Worm (Caenorhabditis elegans) whole organism, L4/young adult: Measurements from ENCODE around the gene pept-1.

Experiments used
- W03F9.2 ChIP-seq: fragments of 150-350 bp; optimal IDR thresholded peaks from 2 replicates; lab custom pipeline; 2014; ENCODE audit warnings: missing biosample characterization, missing genetic modification characterization
- dao-5 ChIP-seq: sonication (generic microtip); optimal IDR thresholded peaks from 2 replicates; lab custom pipeline; 2016; ENCODE audit warnings: missing genotype, missing genetic modification characterization, moderate library complexity, missing compliant biosample characterization
- him-1 ChIP-seq: sonication (generic microtip); optimal IDR thresholded peaks from 2 replicates; lab custom pipeline; 2016; ENCODE audit warnings: missing genotype, missing genetic modification reagents, missing genetic modification characterization, missing compliant biosample characterization

DNA sequence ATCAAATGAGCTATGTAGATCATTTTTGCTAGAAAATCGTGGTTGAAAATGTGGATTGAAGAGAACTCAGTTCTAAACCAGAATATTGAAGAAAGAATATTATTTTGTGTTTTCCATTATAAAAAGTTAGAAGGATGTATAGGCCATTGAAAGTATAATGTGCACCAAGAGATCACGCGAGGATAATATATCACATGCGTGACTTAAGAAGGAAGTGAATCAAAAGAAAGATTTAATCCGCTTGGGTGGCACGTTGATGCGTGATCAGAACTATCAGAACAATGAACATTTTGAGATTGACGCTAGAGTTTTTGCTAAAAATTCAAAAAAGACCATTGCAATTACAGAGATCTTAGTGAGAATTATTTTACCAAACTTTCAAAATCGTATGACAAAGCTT is 20.9 kb upstream of the pept-1 start:
- no peak for TF ChIP-seq him-1 (tag; lab: Kevin White, UChicago)
- no peak for TF ChIP-seq dao-5 (tag; lab: Kevin White, UChicago)
- no peak for TF ChIP-seq W03F9.2 (tag; lab: Kevin White, UChicago)
